Worm (Caenorhabditis elegans) whole organism, L4 larva: ENCODE results near the gene F17E9.15.
A peak's percentile ranks its signal among the peaks of the same experiment; 100 is the strongest.

Source experiments
- F44E2.7 ChIP-seq: fragments of 200-800 bp; sonication (Bioruptor generic); IDR thresholded peaks from 2 replicates; pipeline ENCODE4 v2.1.2; 2022; ENCODE audit warnings: missing genetic modification characterization, missing compliant biosample characterization
- aha-1 ChIP-seq: fragments of 150-350 bp; peaks from one replicate; lab custom pipeline; 2014; ENCODE audit warnings: missing biosample characterization, missing genetic modification characterization
- daf-12 ChIP-seq: fragments of 150-350 bp; optimal IDR thresholded peaks from 2 replicates; lab custom pipeline; 2014; ENCODE audit warnings: missing biosample characterization, missing genetic modification reagents, missing genetic modification characterization
- daf-8 ChIP-seq: fragments of 200-800 bp; sonication (Bioruptor generic); IDR thresholded peaks from 2 replicates; pipeline ENCODE4 v1.3.6; 2022; ENCODE audit warnings: missing genetic modification characterization, missing compliant biosample characterization

The F17E9.15 gene

DNA sequence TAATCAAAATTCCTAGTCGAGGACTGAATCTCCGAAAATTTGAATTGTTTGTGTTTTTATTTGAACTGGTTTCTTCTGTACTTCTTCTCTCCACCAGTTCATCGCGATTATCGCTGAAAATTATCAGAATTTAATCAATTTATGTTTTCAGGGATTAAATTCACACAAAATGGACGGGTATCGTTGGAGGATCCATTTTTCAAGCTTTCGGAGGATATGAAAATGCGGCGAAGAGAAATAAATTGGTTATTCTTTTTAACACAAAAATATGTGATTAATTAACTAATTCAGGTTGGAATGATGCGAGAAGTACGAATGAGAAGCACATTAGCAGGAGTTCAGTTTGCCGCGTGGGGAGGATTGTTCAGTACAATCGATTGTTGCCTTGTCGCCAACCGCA is 49.1 kb downstream of the F17E9.15 start, which contains the start of gene timm-17B.2:
timm-17B.2 (plus strand) TSS at position 301 of the 400 bp plus-strand sequence.
- TF ChIP-seq daf-12 (no peak), daf-8 (GFP tag; lab: Robert Waterston, UW) (no peak), F44E2.7 (GFP tag; lab: Robert Waterston, UW) (no peak), aha-1 (tag; lab: Kevin White, UChicago) (peak; percentile 40)
- TF ChIP-seq, all 104 proteins: peak for 1
